Fruit fly (Drosophila melanogaster) whole organism, larva: ENCODE measurements around the gene CG1468.

ENCODE experiments used
- noc ChIP-seq: fragments of 200-800 bp; sonication (Bioruptor generic); optimal IDR thresholded peaks from 3 replicates; lab custom pipeline; 2019; ENCODE audit warnings: missing biosample characterization, mild to moderate bottlenecking, missing genetic modification characterization, moderate library complexity

CG1468 gene

dm6 chrX:9878125-9878524 is at the start of gene CG1468:
Gene CG1468 (plus strand): TSS chrX:9878422.
- TF ChIP-seq noc (tag; lab: Kevin White, UChicago) = no peak

DNA sequence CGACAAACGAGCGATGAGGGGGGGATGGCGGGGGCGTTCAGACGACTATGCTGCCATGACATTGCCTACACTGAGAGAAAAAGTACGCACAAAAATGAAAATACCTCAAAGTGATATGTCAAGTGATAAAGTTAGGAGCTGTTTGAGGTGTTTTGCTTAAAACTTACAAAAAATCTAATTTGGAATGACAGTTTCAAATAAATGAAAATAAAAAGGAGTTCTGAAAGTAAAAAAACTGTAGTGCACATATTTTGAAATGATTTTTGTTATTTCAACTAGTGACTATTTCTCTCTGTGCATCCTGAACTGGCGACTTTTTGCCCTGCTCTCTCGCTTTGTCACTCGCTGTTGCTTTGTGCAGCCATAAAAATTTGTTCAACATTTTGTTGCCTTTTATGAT is 48.3 kb upstream of the CG1468 start:
- no peak for TF ChIP-seq noc (tag; lab: Kevin White, UChicago)

DNA sequence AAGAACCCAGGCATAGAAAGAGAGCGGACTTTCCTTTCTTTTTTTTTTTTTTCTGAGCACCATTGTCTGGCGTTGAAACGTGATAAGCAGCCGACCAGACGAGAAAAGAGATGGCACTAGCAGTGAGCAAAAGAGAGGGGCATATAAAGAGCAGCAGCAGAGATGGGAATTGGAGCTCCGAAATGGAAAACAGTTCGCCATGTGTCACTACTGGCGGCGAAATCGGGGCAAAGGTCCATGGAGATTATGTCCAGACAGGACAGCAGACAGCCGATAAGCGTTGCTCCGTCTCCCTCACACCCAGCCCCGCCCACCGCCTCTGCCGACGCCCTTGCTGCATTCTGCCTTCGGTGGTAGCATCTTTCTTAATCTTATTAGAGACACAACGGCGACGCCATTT is 45.2 kb upstream of the CG1468 start:
- TF ChIP-seq noc (tag; lab: Kevin White, UChicago) = no peak

DNA sequence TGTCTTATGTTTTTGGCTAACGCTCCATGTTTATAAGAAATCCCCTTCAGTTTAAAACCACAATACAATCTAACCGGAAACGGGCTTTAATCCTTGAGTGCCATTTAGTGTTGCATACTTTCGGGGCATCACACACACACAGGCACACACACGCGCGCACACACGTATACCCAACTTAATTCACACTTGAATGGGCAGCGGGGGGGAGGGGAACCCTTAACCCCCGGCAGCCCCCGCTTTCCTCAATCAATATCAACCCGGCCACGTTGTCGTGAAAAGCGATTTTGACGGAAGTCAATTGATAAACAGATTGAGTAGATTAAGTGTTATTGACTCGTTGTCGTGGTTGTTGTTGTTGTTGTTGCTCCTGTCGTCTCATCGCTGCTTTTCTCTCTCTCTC is 30.7 kb upstream of the CG1468 start:
- no peak for TF ChIP-seq noc (tag; lab: Kevin White, UChicago)

dm6 chrX:9864882-9865281 is 13.3 kb upstream of the CG1468 start, which contains the start of gene Ser7:
Gene Ser7 (plus strand): TSS chrX:9865233.
- TF ChIP-seq noc (tag; lab: Kevin White, UChicago) = no peak

DNA sequence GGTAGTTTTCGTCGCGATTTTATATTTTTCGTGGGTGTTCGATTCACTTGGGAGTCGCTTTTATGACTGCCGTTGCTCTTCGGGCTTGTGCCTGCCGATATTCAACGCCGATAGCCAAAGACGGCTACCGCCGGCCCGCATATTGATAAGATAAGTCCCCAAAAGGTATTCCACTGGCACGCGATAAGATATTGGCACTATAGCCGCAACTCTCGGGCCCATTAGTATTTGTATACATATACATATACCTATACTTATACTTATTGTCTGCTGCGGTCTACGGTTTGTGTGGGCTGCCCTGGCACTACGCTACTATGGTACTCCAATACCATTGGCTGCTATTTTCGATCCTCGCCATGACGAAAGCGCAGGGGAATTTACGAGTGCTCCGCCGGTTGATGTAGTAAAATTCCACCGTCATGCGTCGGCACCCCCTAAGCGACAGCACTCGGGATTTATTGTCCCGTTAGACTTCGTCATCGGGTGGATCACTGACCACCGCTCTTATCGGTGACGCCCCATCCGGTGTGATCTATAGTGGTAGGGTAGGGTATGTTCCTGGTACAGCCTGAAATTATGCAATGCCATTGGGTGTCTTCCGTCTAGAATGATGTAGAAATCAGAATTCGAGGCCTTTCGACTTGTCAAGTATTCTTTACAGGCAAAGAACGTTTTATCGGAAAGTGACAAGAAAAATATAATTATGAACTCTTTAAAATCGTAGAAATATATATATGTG is 9.5 kb upstream of the CG1468 start, which contains the start of gene CG45060:
Gene CG45060, minus strand, starts transcription at position 59 of the 739 bp plus-strand sequence.
- peak; percentile 21 for TF ChIP-seq noc (tag; lab: Kevin White, UChicago)

dm6 chrX:9871632-9872031 is 6.6 kb upstream of the CG1468 start, which contains the start of gene CG45061:
Gene CG45061 (minus strand): TSS chrX:9871702.
- no peak for TF ChIP-seq noc (tag; lab: Kevin White, UChicago)

DNA sequence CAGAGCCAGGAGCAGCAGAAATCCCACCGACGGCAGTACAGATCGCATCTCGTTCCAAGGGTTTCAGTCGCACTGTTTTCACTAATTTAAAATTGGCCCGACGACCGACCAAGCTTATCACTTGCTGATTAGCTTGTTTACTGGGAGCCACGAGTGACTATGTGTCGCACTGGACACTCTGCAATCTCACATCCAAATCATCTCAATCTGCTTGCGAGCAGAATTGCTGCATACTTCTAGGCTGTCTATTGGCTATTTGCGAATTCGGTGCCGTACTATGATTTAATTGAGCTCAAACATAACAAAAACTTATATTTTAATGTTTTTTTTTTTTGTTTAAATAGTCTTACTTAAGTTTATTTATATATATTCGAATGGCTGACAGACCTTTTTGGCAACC is 4.3 kb upstream of the CG1468 start, which contains the start of gene CG32695:
Gene CG32695, minus strand, starts transcription at position 141 of the 400 bp plus-strand sequence.
- no peak for TF ChIP-seq noc (tag; lab: Kevin White, UChicago)

DNA sequence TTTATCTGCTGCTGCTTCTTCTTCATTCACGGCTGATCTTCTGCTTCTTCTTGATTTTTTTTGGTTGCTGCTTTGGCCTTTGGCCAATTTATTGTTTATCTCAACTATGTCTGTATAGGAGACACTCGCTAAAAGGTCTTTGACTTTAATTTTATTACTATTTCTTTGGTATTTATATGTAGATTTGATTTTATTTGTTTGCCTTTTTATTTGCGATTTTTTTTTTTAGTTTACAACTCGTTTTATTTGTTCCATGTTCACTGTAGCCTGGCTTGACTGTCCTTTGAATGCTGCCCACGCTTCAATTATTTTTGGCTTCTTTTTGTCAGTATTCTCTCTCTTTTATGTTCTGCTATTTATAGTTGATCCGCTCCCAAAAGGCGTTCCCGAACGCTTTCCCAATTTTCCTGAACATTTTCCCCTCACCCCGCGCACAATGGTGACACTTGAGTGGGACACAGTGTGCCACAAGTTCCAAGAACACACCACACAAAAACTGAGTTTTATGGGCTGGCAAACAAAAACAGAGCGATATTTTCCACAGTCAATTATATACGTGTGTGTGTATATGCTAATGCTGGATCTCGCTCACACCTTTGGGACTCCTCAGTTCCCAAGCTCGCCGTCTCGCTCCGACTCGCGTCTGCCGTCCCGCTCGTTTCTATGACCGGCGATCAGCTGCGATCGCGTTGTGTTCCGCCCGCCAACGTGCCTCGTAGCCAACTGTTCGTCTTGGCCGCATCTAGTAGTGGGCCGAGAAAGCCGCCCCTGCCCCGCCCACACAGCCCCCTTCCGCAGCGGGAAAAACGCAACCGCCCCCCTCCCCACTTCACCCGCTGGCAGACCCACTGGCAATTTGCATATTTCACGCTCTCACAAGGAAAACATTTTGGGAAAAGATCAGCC is 2.0 kb upstream of the CG1468 start, which contains the start of gene CG15247:
Gene CG15247, minus strand, starts transcription at position 725 of the 906 bp plus-strand sequence.
- peak; percentile 81 for TF ChIP-seq noc (tag; lab: Kevin White, UChicago)

DNA sequence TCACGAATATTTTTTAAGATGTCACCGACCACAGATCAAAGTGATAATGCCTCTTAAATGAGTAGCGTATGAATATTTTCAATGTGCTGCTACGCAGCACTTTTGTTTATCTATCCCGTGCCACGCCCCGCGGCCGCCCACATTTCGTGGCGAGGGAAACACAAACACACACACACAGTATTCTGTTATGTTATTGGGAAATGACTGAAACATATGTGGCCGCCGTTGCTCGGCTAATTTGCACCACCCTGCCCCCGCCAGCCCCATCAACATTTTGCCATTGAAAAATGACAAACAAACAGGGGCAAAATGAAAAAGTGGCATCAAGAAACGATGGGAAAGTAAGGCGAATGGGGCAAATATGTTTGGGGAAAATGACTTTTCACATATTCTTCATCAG is 982 bp upstream of the CG1468 start:
- no peak for TF ChIP-seq noc (tag; lab: Kevin White, UChicago)

- TF ChIP-seq noc (tag; lab: Kevin White, UChicago) = no peak
Measured at dm6 chrX:9879570-9879969, 1.3 kb downstream of the CG1468 start, which contains the start of gene CG9686. Gene CG9686 (plus strand): TSS chrX:9879870.

DNA sequence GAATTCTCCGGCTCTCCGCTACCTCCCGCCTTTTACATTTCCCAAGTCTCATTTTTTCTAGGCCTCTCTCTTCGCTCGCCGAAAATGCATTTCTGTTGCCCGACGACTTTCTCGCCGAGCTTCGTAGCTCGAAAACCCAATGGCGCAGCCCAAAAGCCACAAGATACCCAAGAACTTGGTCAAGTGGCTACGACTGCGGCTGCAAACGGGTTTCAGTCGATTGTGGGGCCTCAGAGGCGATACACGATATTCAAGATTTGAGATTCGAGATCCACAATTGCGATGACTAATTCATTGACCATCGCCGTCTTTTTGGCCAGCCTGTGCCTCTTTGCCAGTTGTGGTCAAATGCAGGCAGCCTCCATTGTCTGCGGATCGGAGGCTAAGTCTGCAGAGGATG is 3.5 kb downstream of the CG1468 start, which contains the start of gene CG9689:
Gene CG9689, plus strand, starts transcription at position 208 of the 400 bp plus-strand sequence.
- TF ChIP-seq noc (tag; lab: Kevin White, UChicago) = no peak

dm6 chrX:9882900-9883299 is 4.7 kb downstream of the CG1468 start:
- no peak for TF ChIP-seq noc (tag; lab: Kevin White, UChicago)

DNA sequence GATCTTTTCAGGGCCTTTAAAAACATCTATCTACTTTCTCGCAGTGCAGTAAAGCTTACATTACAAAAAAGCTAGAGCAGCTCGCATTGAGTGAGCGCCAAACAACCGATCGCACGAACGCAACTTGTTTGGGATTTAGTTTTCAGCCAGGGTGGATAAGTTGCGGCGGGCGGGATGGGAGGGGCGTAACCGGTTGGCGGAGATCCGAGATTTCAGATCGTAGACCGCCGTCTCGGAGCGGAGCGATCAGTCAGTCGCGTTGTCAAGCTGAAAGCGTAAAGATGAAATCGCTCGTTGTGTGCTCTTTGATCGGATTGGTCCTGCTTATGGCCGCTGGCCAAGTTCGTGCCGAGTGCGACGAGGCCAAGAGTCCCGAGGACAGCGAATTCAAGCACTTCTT is 6.0 kb downstream of the CG1468 start, which contains the start of gene CG9691:
Gene CG9691, plus strand, starts transcription at position 222 of the 400 bp plus-strand sequence.
- no peak for TF ChIP-seq noc (tag; lab: Kevin White, UChicago)

DNA sequence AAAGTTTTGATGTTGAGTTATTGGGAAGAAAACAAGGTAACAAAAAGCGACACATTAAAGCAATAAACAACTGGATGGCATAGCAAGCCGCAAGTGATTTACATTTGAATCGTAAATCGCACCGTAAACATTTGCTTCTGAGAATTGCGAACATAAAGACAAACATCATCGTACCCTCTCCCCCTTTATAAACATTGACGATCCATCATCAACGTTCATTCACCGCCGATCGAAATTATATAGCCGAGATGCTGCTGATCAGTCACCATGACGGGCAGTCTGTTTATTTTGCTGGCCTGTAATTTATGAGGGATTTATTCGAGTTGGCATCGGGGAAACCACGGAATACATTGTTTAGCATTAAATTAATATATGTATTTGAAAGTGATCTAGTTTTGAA is 7.1 kb downstream of the CG1468 start:
- no peak for TF ChIP-seq noc (tag; lab: Kevin White, UChicago)

dm6 chrX:9889686-9890085 is 11.5 kb downstream of the CG1468 start:
- no peak for TF ChIP-seq noc (tag; lab: Kevin White, UChicago)
